Worm (Caenorhabditis elegans) whole organism, L4/young adult: Measurements from ENCODE around the gene dhhc-1.

ENCODE experiments used
- W03F9.2 ChIP-seq: fragments of 150-350 bp; optimal IDR thresholded peaks from 2 replicates; lab custom pipeline; 2014; ENCODE audit warnings: missing biosample characterization, missing genetic modification characterization
- dao-5 ChIP-seq: sonication (generic microtip); optimal IDR thresholded peaks from 2 replicates; lab custom pipeline; 2016; ENCODE audit warnings: missing genotype, missing genetic modification characterization, moderate library complexity, missing compliant biosample characterization
- him-1 ChIP-seq: sonication (generic microtip); optimal IDR thresholded peaks from 2 replicates; lab custom pipeline; 2016; ENCODE audit warnings: missing genotype, missing genetic modification reagents, missing genetic modification characterization, missing compliant biosample characterization

- no peak for TF ChIP-seq W03F9.2 (tag; lab: Kevin White, UChicago)
- no peak for TF ChIP-seq him-1 (tag; lab: Kevin White, UChicago)
- no peak for TF ChIP-seq dao-5 (tag; lab: Kevin White, UChicago)
Measured at ce11 chrX:15056737-15057136, 43.5 kb downstream of the dhhc-1 start, which contains the start of gene H03G16.5.
